Worm (Caenorhabditis elegans): Measurements from ENCODE around the gene dod-3.

The dod-3 gene

ce11 chrV:2694389-2694788, 36.5 kb downstream of the dod-3 start, which contains the start of gene Y45G12B.2 (continued):
- TF ChIP-seq ama-1 (optimal IDR thresholded peaks at IDR 0.05) (no peak), ama-1 (GFP tag; optimal IDR thresholded peaks at IDR 0.05) (no peak), bed-2 (GFP tag; IDR thresholded peaks at IDR 0.05) (no peak), repo-1 (tag; optimal IDR thresholded peaks at IDR 0.05) (no peak), ekl-4 (GFP tag; IDR thresholded peaks at IDR 0.05) (no peak), Y53G8AR.9 (GFP tag; conservative IDR thresholded peaks at IDR 0.05) (0 out of 2 replicates have a peak, but pooled peaks have one; percentile 32), Y95B8A.8 (GFP tag; IDR thresholded peaks at IDR 0.05) (peak; percentile 41; the same call in 1 of the 2 replicates), hmg-20 (GFP tag; IDR thresholded peaks at IDR 0.05) (no peak), ets-4 (GFP tag; optimal IDR thresholded peaks at IDR 0.05) (no peak), B0336.3 (GFP tag; IDR thresholded peaks at IDR 0.05) (peak; percentile 53; the same call in 1 of the 2 replicates), rec-8 (tag; optimal IDR thresholded peaks at IDR 0.05) (no peak), tbx-9 (tag; optimal IDR thresholded peaks at IDR 0.05; ENCODE audit: borderline replicate concordance) (no peak), snpc-4 (GFP tag; optimal IDR thresholded peaks at IDR 0.05) (no peak), snpc-4 (tag; optimal IDR thresholded peaks at IDR 0.05) (peak in 2 of 4 experiments; percentile 58 to 69), lag-1 (GFP tag; IDR thresholded peaks at IDR 0.05) (no peak), xnd-1 (tag; optimal IDR thresholded peaks at IDR 0.05) (no peak), ztf-18 (tag; optimal IDR thresholded peaks at IDR 0.05) (peak; percentile 5), cebp-2 (GFP tag; IDR thresholded peaks at IDR 0.05) (no peak), egrh-3 (GFP tag; IDR thresholded peaks at IDR 0.05) (no peak), athp-1 (tag; optimal IDR thresholded peaks at IDR 0.05) (peak; percentile 6), ZK185.1 (tag; optimal IDR thresholded peaks at IDR 0.05; ENCODE audit: poor library complexity, severe bottlenecking) (no peak), F33H1.4 (GFP tag; IDR thresholded peaks at IDR 0.05) (peak; percentile 37), aptf-3 (GFP tag; IDR thresholded peaks at IDR 0.05) (no peak), sdz-38 (tag; optimal IDR thresholded peaks at IDR 0.05) (no peak), rpc-1 (optimal IDR thresholded peaks at IDR 0.05) (no peak), rpc-1 (tag; optimal IDR thresholded peaks at IDR 0.05) (no peak), nhr-179 (tag; optimal IDR thresholded peaks at IDR 0.05) (no peak), F55B11.4 (tag; optimal IDR thresholded peaks at IDR 0.05; ENCODE audit: borderline replicate concordance, insufficient read depth) (no peak), nhr-90 (tag; optimal IDR thresholded peaks at IDR 0.05) (no peak), hlh-12 (tag; optimal IDR thresholded peaks at IDR 0.05) (no peak), F52B5.7 (tag; optimal IDR thresholded peaks at IDR 0.05) (no peak), hsf-1 (GFP tag; IDR thresholded peaks at IDR 0.05) (no peak), efl-1 (GFP tag; optimal IDR thresholded peaks at IDR 0.05) (peak; percentile 53), F22D6.2 (tag; optimal IDR thresholded peaks at IDR 0.05) (no peak), ceh-100 (GFP tag; IDR thresholded peaks at IDR 0.05) (no peak), mel-28 (tag; optimal IDR thresholded peaks at IDR 0.05; ENCODE audit: borderline replicate concordance) (no peak), tbp1 (GFP tag; optimal IDR thresholded peaks at IDR 0.05) (peak; percentile 41), ztf-3 (GFP tag; optimal IDR thresholded peaks at IDR 0.05) (no peak), lin-54 (GFP tag; optimal IDR thresholded peaks at IDR 0.05) (peak; percentile 73), madf-10 (tag; optimal IDR thresholded peaks at IDR 0.05) (no peak), ceh-79 (tag; optimal IDR thresholded peaks at IDR 0.05) (no peak), attf-5 (GFP tag; optimal IDR thresholded peaks at IDR 0.05) (peak; percentile 30), egl-18 (GFP tag; IDR thresholded peaks at IDR 0.05) (no peak), hmg-1.2 (GFP tag; IDR thresholded peaks at IDR 0.05) (peak; percentile 46; the same call in 1 of the 2 replicates), let-526 (GFP tag; IDR thresholded peaks at IDR 0.05) (no peak), hlh-26 (GFP tag; conservative IDR thresholded peaks at IDR 0.05) (no peak), attf-6 (GFP tag; IDR thresholded peaks at IDR 0.05) (no peak), aptf-2 (GFP tag; conservative IDR thresholded peaks at IDR 0.05) (no peak), D2030.7 (GFP tag; IDR thresholded peaks at IDR 0.05) (peak; percentile 56; the same call in 1 of the 2 replicates), F23B12.7 (tag; optimal IDR thresholded peaks at IDR 0.05; ENCODE audit: insufficient read depth) (peak; percentile 88)
